Worm (Caenorhabditis elegans): ENCODE results near the gene phf-15.

ce11 chrIII:3311607-3312006 is 11.0 kb upstream of the phf-15 start:
- TF ChIP-seq flt-1 (GFP tag; IDR thresholded peaks at IDR 0.05) = no peak
- no peak for TF ChIP-seq klf-2 (GFP tag; conservative IDR thresholded peaks at IDR 0.05)
- TF ChIP-seq tab-1 (GFP tag; IDR thresholded peaks at IDR 0.05) = no peak
- no peak for TF ChIP-seq T22C8.4 (GFP tag; IDR thresholded peaks at IDR 0.05)
- TF ChIP-seq ztf-23 (GFP tag; IDR thresholded peaks at IDR 0.05) = no peak
- TF ChIP-seq ref-1 (GFP tag; conservative IDR thresholded peaks at IDR 0.05) = no peak
- TF ChIP-seq ztf-29 (GFP tag; IDR thresholded peaks at IDR 0.05) = no peak
- TF ChIP-seq cog-1 (tag; optimal IDR thresholded peaks at IDR 0.05) = no peak
